Fruit fly (Drosophila melanogaster) whole organism, embryonic: ENCODE results near the gene CG4074.

Experiments used
- CG10274 ChIP-seq: fragments of 200-800 bp; sonication (Bioruptor generic); optimal IDR thresholded peaks from 3 replicates; lab custom pipeline; 2017; ENCODE audit warnings: missing biosample characterization, mild to moderate bottlenecking, missing genetic modification characterization
- CG10431 ChIP-seq: fragments of 200-800 bp; sonication (Bioruptor generic); optimal IDR thresholded peaks from 3 replicates; lab custom pipeline; 2018; ENCODE audit warnings: missing biosample characterization, mild to moderate bottlenecking, missing genetic modification characterization
- CG12071 ChIP-seq: fragments of 200-800 bp; sonication (Bioruptor generic); optimal IDR thresholded peaks from 3 replicates; lab custom pipeline; 2018; ENCODE audit warnings: missing biosample characterization, mild to moderate bottlenecking, missing genetic modification characterization
- CG12104 ChIP-seq: fragments of 200-800 bp; sonication (Bioruptor generic); optimal IDR thresholded peaks from 3 replicates; lab custom pipeline; 2016; ENCODE audit warnings: missing biosample characterization, missing genetic modification characterization
- CG14710 ChIP-seq: fragments of 200-800 bp; sonication (Bioruptor generic); optimal IDR thresholded peaks from 3 replicates; lab custom pipeline; 2019; ENCODE audit warnings: missing biosample characterization, mild to moderate bottlenecking, missing genetic modification characterization, moderate library complexity
- CG1603 ChIP-seq: fragments of 200-800 bp; sonication (Bioruptor generic); optimal IDR thresholded peaks from 2 replicates; lab custom pipeline; 2019; ENCODE audit warnings: missing biosample characterization, mild to moderate bottlenecking, missing genetic modification characterization, moderate library complexity
- CG17568 ChIP-seq: fragments of 200-800 bp; sonication (Bioruptor generic); optimal IDR thresholded peaks from 2 replicates; lab custom pipeline; 2018; ENCODE audit warnings: missing biosample characterization, mild to moderate bottlenecking, missing genetic modification characterization, moderate library complexity
- CG18262 ChIP-seq: fragments of 200-800 bp; optimal IDR thresholded peaks from 3 replicates; lab custom pipeline; 2019; ENCODE audit warnings: missing biosample characterization, mild to moderate bottlenecking, missing genetic modification characterization, moderate library complexity
- CG1832 ChIP-seq: fragments of 200-800 bp; sonication (Bioruptor generic); optimal IDR thresholded peaks from 2 replicates; lab custom pipeline; 2017; ENCODE audit warnings: missing biosample characterization, mild to moderate bottlenecking, missing genetic modification characterization, inconsistent platforms
- CG2199 ChIP-seq: fragments of 200-800 bp; sonication (Bioruptor generic); IDR thresholded peaks from 3 replicates; pipeline ENCODE4 v1.3.6; 2022; ENCODE audit warnings: missing biosample characterization, missing genetic modification characterization
- CG30403 ChIP-seq: fragments of 200-800 bp; sonication (Bioruptor generic); optimal IDR thresholded peaks from 3 replicates; lab custom pipeline; 2016; ENCODE audit warnings: missing biosample characterization, missing genetic modification characterization
- CG3163 ChIP-seq: fragments of 200-800 bp; sonication (Bioruptor generic); optimal IDR thresholded peaks from 3 replicates; lab custom pipeline; 2016; ENCODE audit warnings: missing biosample characterization, missing genetic modification characterization
- CG33557 ChIP-seq: fragments of 200-800 bp; sonication (Bioruptor generic); optimal IDR thresholded peaks from 2 replicates; lab custom pipeline; 2019; ENCODE audit warnings: missing biosample characterization, mild to moderate bottlenecking, missing genetic modification characterization, moderate library complexity
- CG3995 ChIP-seq: fragments of 200-800 bp; sonication (Bioruptor generic); optimal IDR thresholded peaks from 3 replicates; lab custom pipeline; 2016; ENCODE audit warnings: missing biosample characterization, missing genetic modification characterization
- CG4328 ChIP-seq: fragments of 200-800 bp; sonication (Bioruptor generic); optimal IDR thresholded peaks from 3 replicates; lab custom pipeline; 2017; ENCODE audit warnings: missing biosample characterization, missing genetic modification reagents, missing genetic modification characterization
- CG4707 ChIP-seq: fragments of 200-800 bp; sonication (Bioruptor generic); optimal IDR thresholded peaks from 2 replicates; lab custom pipeline; 2018; ENCODE audit warnings: missing biosample characterization, mild to moderate bottlenecking, missing genetic modification characterization, moderate library complexity
- CG6765 ChIP-seq: fragments of 200-800 bp; sonication (Bioruptor generic); optimal IDR thresholded peaks from 3 replicates; lab custom pipeline; 2017; ENCODE audit warnings: missing biosample characterization, mild to moderate bottlenecking, missing genetic modification characterization
- CG9215 ChIP-seq: fragments of 200-800 bp; sonication (Bioruptor generic); IDR thresholded peaks from 2 replicates; pipeline ENCODE4 v1.3.6; 2022; ENCODE audit warnings: missing biosample characterization, missing genetic modification characterization
- CG9817 ChIP-seq: fragments of 200-800 bp; sonication (Bioruptor generic); optimal IDR thresholded peaks from 2 replicates; lab custom pipeline; 2018; ENCODE audit warnings: missing biosample characterization, mild to moderate bottlenecking, missing genetic modification characterization, moderate library complexity
- CrebB ChIP-seq: fragments of 200-800 bp; sonication (Bioruptor generic); optimal IDR thresholded peaks from 3 replicates; lab custom pipeline; 2018; ENCODE audit warnings: missing biosample characterization, mild to moderate bottlenecking, missing genetic modification characterization
- Jarid2 ChIP-seq: fragments of 200-800 bp; sonication (Bioruptor generic); optimal IDR thresholded peaks from 3 replicates; lab custom pipeline; 2017; ENCODE audit warnings: mild to moderate bottlenecking, missing biosample characterization, missing genetic modification reagents, missing genetic modification characterization
- Meics ChIP-seq: fragments of 200-800 bp; sonication (Bioruptor generic); optimal IDR thresholded peaks from 2 replicates; lab custom pipeline; 2017; ENCODE audit warnings: missing biosample characterization, mild to moderate bottlenecking, missing genetic modification characterization
- NK7.1 ChIP-seq: fragments of 200-800 bp; sonication (Bioruptor generic); optimal IDR thresholded peaks from 3 replicates; lab custom pipeline; 2016; ENCODE audit warnings: missing biosample characterization, missing genetic modification characterization
- NfI ChIP-seq: fragments of 200-800 bp; sonication (Bioruptor generic); optimal IDR thresholded peaks from 3 replicates; lab custom pipeline; 2018; ENCODE audit warnings: missing biosample characterization, mild to moderate bottlenecking, missing genetic modification characterization, moderate library complexity
- Sox102F ChIP-seq: fragments of 200-800 bp; sonication (Bioruptor generic); optimal IDR thresholded peaks from 2 replicates; lab custom pipeline; 2018; ENCODE audit warnings: missing biosample characterization, mild to moderate bottlenecking, missing genetic modification characterization, moderate library complexity
- Usf ChIP-seq: fragments of 200-800 bp; sonication (Bioruptor generic); optimal IDR thresholded peaks from 2 replicates; lab custom pipeline; 2017; ENCODE audit warnings: missing genotype, missing biosample characterization, missing genetic modification characterization
- bab2 ChIP-seq: fragments of 200-800 bp; sonication (Bioruptor generic); optimal IDR thresholded peaks from 2 replicates; lab custom pipeline; 2016; ENCODE audit warnings: missing biosample characterization, missing genetic modification characterization
- bcd ChIP-seq: fragments of 200-800 bp; sonication (Bioruptor generic); optimal IDR thresholded peaks from 2 replicates; lab custom pipeline; 2017; ENCODE audit warnings: missing biosample characterization, mild to moderate bottlenecking, missing genetic modification characterization
- chinmo ChIP-seq: fragments of 200-800 bp; sonication (Bioruptor generic); IDR thresholded peaks from 4 replicates; pipeline ENCODE4 v1.3.6; 2022; ENCODE audit warnings: missing biosample characterization, missing genetic modification characterization; ENCODE audit not compliant: partially characterized antibody
- crc ChIP-seq: fragments of 200-800 bp; sonication (Bioruptor generic); optimal IDR thresholded peaks from 2 replicates; lab custom pipeline; 2016; ENCODE audit warnings: missing biosample characterization, missing genetic modification characterization
- crol ChIP-seq: fragments of 200-800 bp; sonication (Bioruptor generic); IDR thresholded peaks from 2 replicates; pipeline ENCODE4 v1.3.6; 2022; ENCODE audit warnings: missing biosample characterization, missing genetic modification characterization
- fd3F ChIP-seq: fragments of 200-800 bp; sonication (Bioruptor generic); optimal IDR thresholded peaks from 2 replicates; lab custom pipeline; 2018; ENCODE audit warnings: missing biosample characterization, mild to moderate bottlenecking, missing genetic modification characterization, moderate library complexity
- hbn ChIP-seq: fragments of 200-800 bp; sonication (Bioruptor generic); IDR thresholded peaks from 2 replicates; pipeline ENCODE4 v1.3.6; 2022; ENCODE audit warnings: missing biosample characterization, missing genetic modification characterization; ENCODE audit not compliant: partially characterized antibody
- her ChIP-seq: fragments of 200-800 bp; sonication (Bioruptor generic); optimal IDR thresholded peaks from 2 replicates; lab custom pipeline; 2016; ENCODE audit warnings: missing biosample characterization, missing genetic modification characterization
- jigr1 ChIP-seq: fragments of 200-800 bp; sonication (Bioruptor generic); IDR thresholded peaks from 3 replicates; pipeline ENCODE4 v1.3.6; 2022; ENCODE audit warnings: missing biosample characterization, missing genetic modification characterization
- lab ChIP-seq: fragments of 200-800 bp; sonication (Bioruptor generic); optimal IDR thresholded peaks from 3 replicates; lab custom pipeline; 2017; ENCODE audit warnings: missing biosample characterization, missing genetic modification characterization, mild to moderate bottlenecking, moderate library complexity, missing genetic modification reagents
- onecut ChIP-seq: fragments of 200-800 bp; sonication (Bioruptor generic); IDR thresholded peaks from 2 replicates; pipeline ENCODE4 v1.3.6; 2022; ENCODE audit warnings: missing biosample characterization, missing genetic modification characterization
- pb ChIP-seq: fragments of 200-800 bp; sonication (Bioruptor generic); optimal IDR thresholded peaks from 3 replicates; lab custom pipeline; 2016; ENCODE audit warnings: missing biosample characterization, missing genetic modification characterization
- phol ChIP-seq: fragments of 200-800 bp; sonication (Bioruptor generic); optimal IDR thresholded peaks from 3 replicates; lab custom pipeline; 2018; ENCODE audit warnings: missing biosample characterization, mild to moderate bottlenecking, missing genetic modification characterization, moderate library complexity
- schlank ChIP-seq: fragments of 200-800 bp; sonication (Bioruptor generic); optimal IDR thresholded peaks from 2 replicates; lab custom pipeline; 2018; ENCODE audit warnings: missing biosample characterization, mild to moderate bottlenecking, missing genetic modification characterization
- sob ChIP-seq: fragments of 200-800 bp; sonication (Bioruptor generic); IDR thresholded peaks from 2 replicates; pipeline ENCODE4 v1.3.6; 2022; ENCODE audit warnings: missing biosample characterization, missing genetic modification characterization
- sqz ChIP-seq: fragments of 200-800 bp; sonication (Bioruptor generic); optimal IDR thresholded peaks from 3 replicates; lab custom pipeline; 2018; ENCODE audit warnings: missing biosample characterization, mild to moderate bottlenecking, missing genetic modification characterization
- sug ChIP-seq: fragments of 200-800 bp; optimal IDR thresholded peaks from 2 replicates; lab custom pipeline; 2019; ENCODE audit warnings: missing biosample characterization, mild to moderate bottlenecking, missing genetic modification characterization, moderate library complexity
- vvl ChIP-seq: fragments of 200-800 bp; sonication (Bioruptor generic); IDR thresholded peaks from 2 replicates; pipeline ENCODE4 v1.3.6; 2022; ENCODE audit warnings: missing biosample characterization, missing genetic modification characterization
- wek ChIP-seq: fragments of 200-800 bp; sonication (Bioruptor generic); optimal IDR thresholded peaks from 3 replicates; lab custom pipeline; 2018; ENCODE audit warnings: missing biosample characterization, mild to moderate bottlenecking, missing genetic modification characterization, moderate library complexity
- yki ChIP-seq: fragments of >200 bp; optimal IDR thresholded peaks from 3 replicates; lab custom pipeline; 2018
- zen2 ChIP-seq: fragments of 200-800 bp; sonication (Bioruptor generic); IDR thresholded peaks from 3 replicates; pipeline ENCODE4 v1.3.6; 2022; ENCODE audit warnings: missing biosample characterization, missing genetic modification characterization; ENCODE audit not compliant: partially characterized antibody
- zf30C ChIP-seq: fragments of 200-800 bp; sonication (Bioruptor generic); optimal IDR thresholded peaks from 3 replicates; lab custom pipeline; 2018; ENCODE audit warnings: missing biosample characterization, mild to moderate bottlenecking, missing genetic modification characterization

The CG4074 gene

dm6 chr3L:20730323-20731238, 38.7 kb downstream of the CG4074 start, which contains the start of gene CG13252 (continued):
- TF ChIP-seq bab2 (peak; percentile 30), jigr1 (GFP tag; lab: Robert Waterston, UW) (no peak), sug (tag; lab: Kevin White, UChicago) (peak; percentile 16), CG1603 (tag; lab: Kevin White, UChicago) (peak; percentile 37), Sox102F (GFP tag; lab: Kevin White, UChicago) (peak; percentile 7), zf30C (GFP tag; lab: Kevin White, UChicago) (no peak), NK7.1 (no peak), crol (GFP tag; lab: Robert Waterston, UW) (peak; percentile 50; the same call in 1 of the 2 replicates), Meics (GFP tag; lab: Kevin White, UChicago) (peak; percentile 44), wek (GFP tag; lab: Kevin White, UChicago) (peak; percentile 60), CG9215 (GFP tag; lab: Robert Waterston, UW) (no peak), hbn (GFP tag; lab: Robert Waterston, UW) (0 out of 2 replicates have a peak, but pooled peaks have one; percentile 44), chinmo (GFP tag; lab: Robert Waterston, UW) (peak; percentile 95; the same call in 3 of the 4 replicates), CG12104 (GFP tag; lab: Kevin White, UChicago) (peak; percentile 44), NfI (GFP tag; lab: Kevin White, UChicago) (peak; percentile 21), CG6765 (GFP tag; lab: Kevin White, UChicago) (no peak), CG33557 (no peak), lab (GFP tag; lab: Kevin White, UChicago) (peak; percentile 47), sqz (peak; percentile 51), CG9817 (tag; lab: Kevin White, UChicago) (peak; percentile 4), vvl (GFP tag; lab: Robert Waterston, UW) (peak; percentile 13), crc (GFP tag; lab: Kevin White, UChicago) (peak; percentile 38), CG3995 (GFP tag; lab: Kevin White, UChicago) (no peak), sob (peak; percentile 20; the same call in 1 of the 2 replicates), CG17568 (GFP tag; lab: Kevin White, UChicago) (peak; percentile 38), Jarid2 (GFP tag; lab: Kevin White, UChicago) (peak; percentile 79), Usf (GFP tag; lab: Kevin White, UChicago) (no peak), onecut (no peak), phol (peak; percentile 20), bcd (GFP tag; lab: Kevin White, UChicago) (peak; percentile 28), CG14710 (no peak), her (GFP tag; lab: Kevin White, UChicago) (no peak), pb (no peak), CG12071 (GFP tag; lab: Kevin White, UChicago) (peak; percentile 72), CrebB (peak; percentile 10), CG18262 (tag; lab: Kevin White, UChicago) (no peak), schlank (tag; lab: Kevin White, UChicago) (peak; percentile 42), fd3F (peak; percentile 36), CG4328 (GFP tag; lab: Kevin White, UChicago) (peak; percentile 25), CG10274 (GFP tag; lab: Kevin White, UChicago) (no peak), CG10431 (GFP tag; lab: Kevin White, UChicago) (peak; percentile 13), CG1832 (no peak), CG2199 (GFP tag; lab: Robert Waterston, UW) (0 out of 3 replicates have a peak, but pooled peaks have one; percentile 8), CG30403 (GFP tag; lab: Kevin White, UChicago) (no peak), yki (lab: Kevin White, UChicago) (peak; percentile 39), CG4707 (GFP tag; lab: Kevin White, UChicago) (peak; percentile 40), CG3163 (GFP tag; lab: Kevin White, UChicago) (peak; percentile 89), zen2 (GFP tag; lab: Robert Waterston, UW) (0 out of 3 replicates have a peak, but pooled peaks have one; percentile 32)
